Fruit fly (Drosophila melanogaster): ENCODE data around the gene CG13312.

The CG13312 gene

DNA sequence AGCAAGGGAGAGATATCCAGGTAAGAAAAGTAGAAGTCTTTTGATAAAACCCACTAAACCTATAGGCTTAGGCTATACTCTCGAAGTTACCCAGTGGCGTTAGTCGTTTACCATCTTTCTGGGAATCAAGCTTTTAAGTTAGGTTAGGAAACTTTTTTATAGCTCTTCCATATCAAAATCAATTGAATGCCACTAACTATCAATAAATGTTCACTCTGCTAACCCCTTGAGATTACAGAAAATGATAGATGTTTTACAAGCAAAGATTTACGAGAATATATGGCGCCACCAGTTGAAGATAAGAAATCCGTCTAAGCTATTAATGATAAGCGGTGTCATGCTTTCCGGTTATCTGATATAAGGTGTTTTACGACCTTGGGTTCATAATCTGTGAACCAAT lies 19.3 kb downstream of the CG13312 start (continued):
- TF ChIP-seq nau (GFP tag; optimal IDR thresholded peaks at IDR 0.05) = no peak
- no peak for TF ChIP-seq CG11504 (tag; optimal IDR thresholded peaks at IDR 0.05)
- TF ChIP-seq Dll (GFP tag; IDR thresholded peaks at IDR 0.05; ENCODE audit: partially characterized antibody) = no peak
- TF ChIP-seq CG13624 (GFP tag; optimal IDR thresholded peaks at IDR 0.05) = no peak
- no peak for TF ChIP-seq CG3847 (GFP tag; IDR thresholded peaks at IDR 0.05)
- no peak for TF ChIP-seq CG16813 (GFP tag; IDR thresholded peaks at IDR 0.05; ENCODE audit: partially characterized antibody)
- no peak for TF ChIP-seq CG3995 (GFP tag; optimal IDR thresholded peaks at IDR 0.05)
- TF ChIP-seq bigmax (GFP tag; optimal IDR thresholded peaks at IDR 0.05) = peak; percentile 59
- TF ChIP-seq amos (GFP tag; IDR thresholded peaks at IDR 0.05; ENCODE audit: partially characterized antibody) = no peak
- peak; percentile 94 for TF ChIP-seq exex (tag; optimal IDR thresholded peaks at IDR 0.05)
- no peak for TF ChIP-seq CG10267 (tag; optimal IDR thresholded peaks at IDR 0.05)
- TF ChIP-seq CG6689 (GFP tag; IDR thresholded peaks at IDR 0.05) = no peak
- no peak for TF ChIP-seq CG11093 (GFP tag; IDR thresholded peaks at IDR 0.05)
- peak; percentile 33 for TF ChIP-seq mirr (GFP tag; optimal IDR thresholded peaks at IDR 0.05)
- no peak for TF ChIP-seq ato (GFP tag; IDR thresholded peaks at IDR 0.05; ENCODE audit: partially characterized antibody)
- TF ChIP-seq tup (GFP tag; optimal IDR thresholded peaks at IDR 0.05) = no peak
- no peak for TF ChIP-seq pita (GFP tag; optimal IDR thresholded peaks at IDR 0.05)
- no peak for TF ChIP-seq Nf-YB (GFP tag; optimal IDR thresholded peaks at IDR 0.05)
- no peak for TF ChIP-seq prd (optimal IDR thresholded peaks at IDR 0.05)
- no peak for TF ChIP-seq prd (GFP tag; IDR thresholded peaks at IDR 0.05)
- no peak for TF ChIP-seq BEAF-32 (GFP tag; optimal IDR thresholded peaks at IDR 0.05)
- TF ChIP-seq Pdp1 (GFP tag; optimal IDR thresholded peaks at IDR 0.05) = no peak
- TF ChIP-seq CG5245 (GFP tag; optimal IDR thresholded peaks at IDR 0.05) = no peak
- peak; percentile 40 for TF ChIP-seq sens (GFP tag)
- no peak for TF ChIP-seq CG4424 (GFP tag; optimal IDR thresholded peaks at IDR 0.05)
- no peak for TF ChIP-seq ATbp (GFP tag; optimal IDR thresholded peaks at IDR 0.05)
- no peak for TF ChIP-seq Taf1 (GFP tag; IDR thresholded peaks at IDR 0.05)
- no peak for TF ChIP-seq pum (GFP tag; optimal IDR thresholded peaks at IDR 0.05)
- no peak for TF ChIP-seq CG14710 (tag; optimal IDR thresholded peaks at IDR 0.05)
- TF ChIP-seq Neu2 (GFP tag; optimal IDR thresholded peaks at IDR 0.05; ENCODE audit: borderline replicate concordance) = no peak
- TF ChIP-seq CG8765 (GFP tag; IDR thresholded peaks at IDR 0.05) = no peak
- TF ChIP-seq CG4404 (GFP tag; IDR thresholded peaks at IDR 0.05) = no peak
- TF ChIP-seq CG34376 (GFP tag; optimal IDR thresholded peaks at IDR 0.05) = peak; percentile 84
- TF ChIP-seq CG10147 (GFP tag; optimal IDR thresholded peaks at IDR 0.05) = no peak
- peak; percentile 44 for TF ChIP-seq sug (tag; optimal IDR thresholded peaks at IDR 0.05)
- no peak for TF ChIP-seq grau (tag; optimal IDR thresholded peaks at IDR 0.05)

DNA sequence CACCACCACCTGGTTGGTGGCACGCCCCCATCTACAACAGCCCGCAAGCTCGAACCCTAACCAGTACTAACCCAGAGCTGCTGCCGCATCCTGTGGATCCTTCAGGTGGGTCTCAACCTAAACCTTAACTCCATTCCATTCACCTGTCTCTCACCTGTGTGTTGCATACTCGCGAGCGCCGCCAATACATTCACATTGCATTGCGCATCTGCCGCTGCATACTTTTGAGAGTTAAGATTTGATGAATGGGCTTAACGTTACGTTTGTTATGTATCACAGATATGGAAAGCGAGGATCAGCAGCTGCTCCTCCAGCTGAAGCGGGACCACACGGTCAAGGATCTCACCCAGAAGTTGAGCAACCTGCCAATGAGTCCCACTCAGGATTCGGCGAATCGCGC lies 19.8 kb downstream of the CG13312 start:
- TF ChIP-seq CG8359 (GFP tag; optimal IDR thresholded peaks at IDR 0.05; ENCODE audit: borderline replicate concordance) (peak; percentile 85), CG9437 (GFP tag; optimal IDR thresholded peaks at IDR 0.05) (peak; percentile 98), Scr (GFP tag; IDR thresholded peaks at IDR 0.05; ENCODE audit: partially characterized antibody) (no peak), MBD-R2 (GFP tag; IDR thresholded peaks at IDR 0.05) (0 out of 2 replicates have a peak, but pooled peaks have one; percentile 11), CG15514 (GFP tag; optimal IDR thresholded peaks at IDR 0.05) (peak; percentile 14)
